Worm (Caenorhabditis elegans): ENCODE data around the gene str-115.

Gene str-115

ce11 chrV:11314025-11314880 lies 45.4 kb downstream of the str-115 start (continued):
- TF ChIP-seq ctbp-1 (GFP tag; IDR thresholded peaks at IDR 0.05) (peak; percentile 98), arid-1 (GFP tag; conservative IDR thresholded peaks at IDR 0.05) (peak; percentile 98), ceh-44 (GFP tag; IDR thresholded peaks at IDR 0.05) (peak; percentile 98), php-3 (GFP tag; IDR thresholded peaks at IDR 0.05) (peak; percentile 95), T20F7.1 (GFP tag; optimal IDR thresholded peaks at IDR 0.05) (peak; percentile 71), aly-2 (tag; optimal IDR thresholded peaks at IDR 0.05) (no peak), tag-97 (GFP tag; IDR thresholded peaks at IDR 0.05) (0 out of 2 replicates have a peak, but pooled peaks have one; percentile 85), F26F4.8 (GFP tag; conservative IDR thresholded peaks at IDR 0.05) (peak; percentile 100), hif-1 (tag; optimal IDR thresholded peaks at IDR 0.05) (peak in 1 of 2 experiments; percentile 82), attf-4 (tag; optimal IDR thresholded peaks at IDR 0.05) (peak; percentile 77), skn-1 (tag; optimal IDR thresholded peaks at IDR 0.05) (no peak), dmd-8 (GFP tag; IDR thresholded peaks at IDR 0.05) (peak; percentile 100), Y48G9A.11 (GFP tag; IDR thresholded peaks at IDR 0.05) (peak; percentile 94), unc-130 (GFP tag; optimal IDR thresholded peaks at IDR 0.05) (peak; percentile 96), lir-3 (tag; optimal IDR thresholded peaks at IDR 0.05) (peak; percentile 92), ceh-28 (tag; optimal IDR thresholded peaks at IDR 0.05) (no peak), ZK546.5 (tag; optimal IDR thresholded peaks at IDR 0.05) (peak in 1 of 2 experiments; percentile 28), mxl-2 (GFP tag; conservative IDR thresholded peaks at IDR 0.05) (peak; percentile 94), mdt-29 (GFP tag; IDR thresholded peaks at IDR 0.05) (peak; percentile 92), nhr-28 (tag; optimal IDR thresholded peaks at IDR 0.05) (peak; percentile 78), zip-11 (GFP tag; IDR thresholded peaks at IDR 0.05) (peak; percentile 93), saeg-2 (GFP tag; IDR thresholded peaks at IDR 0.05) (peak; percentile 96), daf-19 (GFP tag; conservative IDR thresholded peaks at IDR 0.05) (peak; percentile 98), F49E8.2 (tag; optimal IDR thresholded peaks at IDR 0.05; ENCODE audit: borderline replicate concordance) (peak; percentile 74), ztf-11 (tag; optimal IDR thresholded peaks at IDR 0.05) (no peak), madf-9 (GFP tag; conservative IDR thresholded peaks at IDR 0.05) (peak; percentile 97), daf-16 (GFP tag; optimal IDR thresholded peaks at IDR 0.05) (peak; percentile 89 to 98), daf-16 (tag; optimal IDR thresholded peaks at IDR 0.05) (peak; percentile 87), Y105C5A.15 (GFP tag; IDR thresholded peaks at IDR 0.05) (peak; percentile 100), dmd-9 (GFP tag; IDR thresholded peaks at IDR 0.05) (peak; percentile 96), ceh-62 (tag; optimal IDR thresholded peaks at IDR 0.05) (no peak), mdl-1 (tag; optimal IDR thresholded peaks at IDR 0.05) (peak in 1 of 2 experiments; percentile 49), lin-1 (GFP tag; IDR thresholded peaks at IDR 0.05) (peak; percentile 98), lin-15B (tag; optimal IDR thresholded peaks at IDR 0.05) (peak; percentile 28), F10B5.3 (tag; optimal IDR thresholded peaks at IDR 0.05) (peak; percentile 88), gei-8 (GFP tag; optimal IDR thresholded peaks at IDR 0.05) (peak; percentile 99), nhr-10 (tag; optimal IDR thresholded peaks at IDR 0.05) (peak; percentile 76), nhr-11 (tag; optimal IDR thresholded peaks at IDR 0.05) (peak; percentile 57), lin-39 (tag; optimal IDR thresholded peaks at IDR 0.05) (no peak), nhr-102 (tag; optimal IDR thresholded peaks at IDR 0.05) (peak; percentile 94), ama-1 (optimal IDR thresholded peaks at IDR 0.05) (peak; percentile 11), unc-62 (GFP tag; optimal IDR thresholded peaks at IDR 0.05 in 1 of 2) (peak in 1 of 2 experiments; percentile 84), unc-62 (tag; optimal IDR thresholded peaks at IDR 0.05) (peak; percentile 65), lin-38 (GFP tag; IDR thresholded peaks at IDR 0.05) (peak; percentile 92), nhr-111 (GFP tag; optimal IDR thresholded peaks at IDR 0.05) (peak; percentile 98), ZK337.2 (GFP tag; IDR thresholded peaks at IDR 0.05) (peak; percentile 95), ceh-20 (GFP tag; IDR thresholded peaks at IDR 0.05) (peak; percentile 93), snpc-1.2 (GFP tag; IDR thresholded peaks at IDR 0.05) (peak; percentile 96), ceh-32 (tag; optimal IDR thresholded peaks at IDR 0.05; ENCODE audit: poor library complexity) (peak; percentile 54), R02D3.7 (tag; optimal IDR thresholded peaks at IDR 0.05) (peak; percentile 45)

Measured in whole organism, L4 larva.